Worm (Caenorhabditis elegans): ENCODE measurements around the gene srw-6.

DNA sequence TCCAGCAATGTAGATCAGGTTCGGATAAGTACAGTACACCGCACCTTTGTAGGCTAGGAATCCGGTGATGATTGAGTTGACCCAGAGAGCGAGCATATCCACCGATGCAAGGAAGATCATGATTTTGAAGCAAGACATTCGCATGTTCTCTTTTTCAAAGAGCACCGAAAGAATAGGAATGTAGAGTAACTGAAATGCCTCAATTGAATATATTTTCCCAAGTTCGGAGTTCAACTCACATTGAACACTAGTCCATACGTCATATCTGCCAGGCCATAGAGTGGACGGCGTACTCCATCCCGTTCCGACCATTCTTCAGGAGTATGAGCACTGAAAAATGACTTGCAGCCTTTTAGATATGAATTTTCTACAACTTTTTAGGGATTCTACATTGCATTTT, 8.7 kb upstream of the srw-6 start:
- TF ChIP-seq tbx-2 (tag; optimal IDR thresholded peaks at IDR 0.05) (no peak), pha-4 (tag; optimal IDR thresholded peaks at IDR 0.05) (no peak), fkh-10 (GFP tag; optimal IDR thresholded peaks at IDR 0.05) (no peak), nhr-11 (tag; optimal IDR thresholded peaks at IDR 0.05) (no peak), nfya-1 (tag; optimal IDR thresholded peaks at IDR 0.05; ENCODE audit: insufficient read depth) (no peak), nhr-28 (tag; optimal IDR thresholded peaks at IDR 0.05) (no peak), egl-5 (tag; optimal IDR thresholded peaks at IDR 0.05) (no peak), snpc-4 (tag; optimal IDR thresholded peaks at IDR 0.05) (no peak)
